Worm (Caenorhabditis elegans) whole organism, L4/young adult: ENCODE results near the gene bus-12.

Experiments used
- W03F9.2 ChIP-seq: fragments of 150-350 bp; optimal IDR thresholded peaks from 2 replicates; lab custom pipeline; 2014; ENCODE audit warnings: missing biosample characterization, missing genetic modification characterization
- dao-5 ChIP-seq: sonication (generic microtip); optimal IDR thresholded peaks from 2 replicates; lab custom pipeline; 2016; ENCODE audit warnings: missing genotype, missing genetic modification characterization, moderate library complexity, missing compliant biosample characterization
- him-1 ChIP-seq: sonication (generic microtip); optimal IDR thresholded peaks from 2 replicates; lab custom pipeline; 2016; ENCODE audit warnings: missing genotype, missing genetic modification reagents, missing genetic modification characterization, missing compliant biosample characterization

- TF ChIP-seq him-1 (tag; lab: Kevin White, UChicago) (no peak), dao-5 (no peak), W03F9.2 (tag; lab: Kevin White, UChicago) (no peak)
These were observed 14.6 kb upstream of the bus-12 start for ce11 chrIV:13241340-13241739.
